Worm (Caenorhabditis elegans): Measurements from ENCODE around the gene C32D5.7.

DNA sequence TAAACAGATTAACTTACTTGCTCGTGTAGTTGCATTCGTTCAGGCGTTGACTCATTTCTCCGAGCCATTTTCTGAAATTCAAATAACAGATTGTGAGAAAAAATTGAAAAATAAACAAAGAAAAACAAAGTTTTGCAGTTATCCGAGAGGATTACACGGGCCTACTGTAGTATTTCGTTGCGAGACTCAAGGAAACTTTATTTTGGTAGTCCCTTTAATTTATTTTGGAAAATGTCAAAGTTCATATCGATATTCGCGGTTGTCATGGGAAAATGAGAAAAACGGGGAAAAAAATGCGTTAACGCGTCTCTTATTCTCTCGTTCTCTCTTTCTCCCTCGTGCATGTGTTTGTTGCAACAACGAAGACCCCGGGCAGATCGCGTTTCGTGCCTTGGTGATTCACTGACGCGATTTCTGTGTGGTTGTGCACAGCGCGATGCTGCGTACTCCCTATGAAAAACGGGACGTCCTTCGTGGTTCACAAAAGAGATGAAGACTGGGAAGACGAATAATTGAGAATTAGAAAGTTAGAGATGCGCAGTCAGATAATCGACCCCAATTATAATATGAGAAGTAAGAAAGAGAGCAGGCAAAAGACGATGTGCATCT, 8.5 kb downstream of the C32D5.7 start, which contains the start of gene set-4:
- TF ChIP-seq F49E8.2 (tag; optimal IDR thresholded peaks at IDR 0.05; ENCODE audit: borderline replicate concordance) (no peak), nhr-76 (tag; optimal IDR thresholded peaks at IDR 0.05) (no peak), ceh-44 (GFP tag; IDR thresholded peaks at IDR 0.05) (no peak), unc-39 (tag; optimal IDR thresholded peaks at IDR 0.05) (no peak), lin-13 (GFP tag; optimal IDR thresholded peaks at IDR 0.05) (peak; percentile 87), nhr-6 (tag; optimal IDR thresholded peaks at IDR 0.05) (peak; percentile 79), ama-1 (optimal IDR thresholded peaks at IDR 0.05) (peak; percentile 69), ceh-82 (tag; optimal IDR thresholded peaks at IDR 0.05) (no peak), pqm-1 (tag; optimal IDR thresholded peaks at IDR 0.05) (peak; percentile 32), egl-43 (GFP tag; IDR thresholded peaks at IDR 0.05) (no peak; the same call in 1 of the 2 replicates), ces-1 (GFP tag; optimal IDR thresholded peaks at IDR 0.05) (no peak), dpl-1 (GFP tag; optimal IDR thresholded peaks at IDR 0.05) (peak; percentile 88), dve-1 (tag; optimal IDR thresholded peaks at IDR 0.05; ENCODE audit: insufficient read depth) (peak; percentile 94), snpc-4 (tag; optimal IDR thresholded peaks at IDR 0.05) (no peak)
